Fruit fly (Drosophila melanogaster) S2 (cell line): Measurements from ENCODE around the gene Sgs8.

ENCODE experiments used
- CG8478 ChIP-seq: fragments of >200 bp; optimal IDR thresholded peaks from 2 replicates; lab custom pipeline; 2018
- CTCF ChIP-seq, 2 experiments: fragments of >200 bp; optimal IDR thresholded peaks; 2 replicates each; lab custom pipeline; 2018

dm6 chr3L:11508337-11508736, 857 bp downstream of the Sgs8 start, which contains the start of gene CG33500:
- TF ChIP-seq CG8478 (no peak), CTCF (optimal IDR thresholded peaks at IDR 0.05; lab: Kevin White, UChicago) (no peak)
